Worm (Caenorhabditis elegans) whole organism, L2 larva: ENCODE measurements around the gene fbxa-135.

ENCODE experiments used
- R02D3.7 ChIP-seq: fragments of 150-350 bp; optimal IDR thresholded peaks from 2 replicates; lab custom pipeline; 2014; ENCODE audit warnings: missing biosample characterization, missing genetic modification characterization
- ama-1 ChIP-seq: fragments of 150-350 bp; optimal IDR thresholded peaks from 2 replicates; lab custom pipeline; 2018; ENCODE audit warnings: inconsistent platforms
- egl-27 ChIP-seq: sonication (generic microtip); optimal IDR thresholded peaks from 3 replicates; lab custom pipeline; 2017; ENCODE audit warnings: missing biosample characterization, missing genetic modification reagents, missing genetic modification characterization
- nhr-10 ChIP-seq: sonication (generic microtip); optimal IDR thresholded peaks from 2 replicates; lab custom pipeline; 2017; ENCODE audit warnings: missing biosample characterization, missing genetic modification characterization

DNA sequence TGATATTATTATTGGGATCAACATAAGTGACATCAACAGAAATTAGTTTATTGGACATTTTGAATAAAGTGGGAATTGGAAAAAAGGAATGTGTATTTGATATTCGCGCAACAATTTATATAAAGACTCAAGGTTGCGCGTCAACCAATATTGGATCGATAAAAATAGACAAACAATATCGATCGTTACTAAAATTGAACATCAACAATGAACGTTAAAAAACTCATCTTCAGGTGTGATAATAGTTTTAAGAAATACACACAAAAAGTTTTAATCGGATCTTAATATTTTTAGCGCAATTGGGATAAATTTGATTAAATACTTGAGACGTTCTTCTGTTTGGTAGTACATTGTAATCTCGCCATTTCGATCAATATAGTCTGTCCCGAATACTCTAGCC lies 21.5 kb downstream of the fbxa-135 start, which contains the start of gene fbxa-104:
- TF ChIP-seq ama-1 (lab: Kevin White, UChicago) (no peak), R02D3.7 (tag; lab: Kevin White, UChicago) (no peak), egl-27 (tag; lab: Kevin White, UChicago) (no peak), nhr-10 (tag; lab: Kevin White, UChicago) (no peak)
